Worm (Caenorhabditis elegans) whole organism, L4 larva: ENCODE results near the gene jmjd-3.1.
A peak's percentile ranks its signal among the peaks of the same experiment; 100 is the strongest.

Experiments
- ceh-28 ChIP-seq: fragments of 150-350 bp; optimal IDR thresholded peaks from 2 replicates; lab custom pipeline; 2014; ENCODE audit warnings: missing biosample characterization, missing genetic modification reagents, missing genetic modification characterization
- ces-1 ChIP-seq: fragments of 150-350 bp; sonication (generic microtip); optimal IDR thresholded peaks from 4 replicates; lab custom pipeline; 2014; ENCODE audit warnings: missing biosample characterization, missing genetic modification reagents, missing genetic modification characterization
- lin-1 ChIP-seq: fragments of 200-800 bp; sonication (Bioruptor generic); IDR thresholded peaks from 2 replicates; pipeline ENCODE4 v1.3.6; 2022; ENCODE audit warnings: missing genetic modification reagents, missing genetic modification characterization, missing compliant biosample characterization
- lin-38 ChIP-seq: fragments of 200-800 bp; sonication (Bioruptor generic); IDR thresholded peaks from 2 replicates; pipeline ENCODE4 v1.3.6; 2022; ENCODE audit warnings: missing genetic modification reagents, missing genetic modification characterization, missing compliant biosample characterization
- lin-39 ChIP-seq: fragments of 150-350 bp; optimal IDR thresholded peaks from 2 replicates; lab custom pipeline; 2014; ENCODE audit warnings: missing biosample characterization, missing genetic modification reagents, missing genetic modification characterization
- nhr-25 ChIP-seq: sonication (generic microtip); optimal IDR thresholded peaks from 2 replicates; lab custom pipeline; 2017; ENCODE audit warnings: missing genetic modification characterization, mild to moderate bottlenecking, missing compliant biosample characterization, antibody characterized with exemption, moderate library complexity, borderline replicate concordance; ENCODE audit not compliant: insufficient read depth
- ztf-11 ChIP-seq: fragments of 150-350 bp; optimal IDR thresholded peaks from 2 replicates; lab custom pipeline; 2014; ENCODE audit warnings: missing biosample characterization, missing genetic modification characterization

- no peak for TF ChIP-seq lin-39 (tag; lab: Kevin White, UChicago)
- TF ChIP-seq ztf-11 (tag; lab: Kevin White, UChicago): no peak
- TF ChIP-seq lin-38 (GFP tag; lab: Robert Waterston, UW): peak; percentile 75
- no peak for TF ChIP-seq ceh-28 (tag; lab: Kevin White, UChicago)
- TF ChIP-seq lin-1: no peak
- no peak for TF ChIP-seq ces-1 (GFP tag; lab: Kevin White, UChicago)
- TF ChIP-seq nhr-25 (tag; lab: Kevin White, UChicago): peak; percentile 3
These were observed 24.8 kb upstream of the jmjd-3.1 start, which contains the start of gene sdha-1 for ce11 chrX:8545971-8546442.
